Worm (Caenorhabditis elegans) whole organism, L2 larva: ENCODE data around the gene E02H1.5.

Experiments
- Y55F3AM.14 ChIP-seq: fragments of 200-800 bp; sonication (Bioruptor generic); optimal IDR thresholded peaks from 2 replicates; lab custom pipeline; 2018; ENCODE audit warnings: mild to moderate bottlenecking, missing genetic modification characterization, missing compliant biosample characterization
- alr-1 ChIP-seq: fragments of 150-350 bp; optimal IDR thresholded peaks from 2 replicates; lab custom pipeline; 2014; ENCODE audit warnings: missing biosample characterization, missing genetic modification characterization
- aly-2 ChIP-seq: fragments of 150-350 bp; optimal IDR thresholded peaks from 2 replicates; lab custom pipeline; 2014; ENCODE audit warnings: missing biosample characterization, missing genetic modification characterization
- ama-1 ChIP-seq: fragments of 150-350 bp; optimal IDR thresholded peaks from 2 replicates; lab custom pipeline; 2018; ENCODE audit warnings: inconsistent platforms
- ceh-82 ChIP-seq: fragments of 150-350 bp; optimal IDR thresholded peaks from 2 replicates; lab custom pipeline; 2014; ENCODE audit warnings: missing biosample characterization, missing genetic modification characterization
- elt-3 ChIP-seq: sonication (generic microtip); optimal IDR thresholded peaks from 2 replicates; lab custom pipeline; 2017; ENCODE audit warnings: missing biosample characterization, missing genetic modification characterization
- lin-11 ChIP-seq: fragments of 150-350 bp; sonication (generic microtip); optimal IDR thresholded peaks from 2 replicates; lab custom pipeline; 2014; ENCODE audit warnings: missing biosample characterization, missing genetic modification characterization, inconsistent platforms, mixed read lengths
- mdl-1 ChIP-seq, 2 experiments: fragments of 150-350 bp in 1 of 2; sonication (generic microtip) in 1 of 2; optimal IDR thresholded peaks; 2 replicates each; lab custom pipeline; 2017; ENCODE audit warnings: missing biosample characterization in 2 of 2, missing genetic modification characterization in 2 of 2
- nhr-10 ChIP-seq: sonication (generic microtip); optimal IDR thresholded peaks from 2 replicates; lab custom pipeline; 2017; ENCODE audit warnings: missing biosample characterization, missing genetic modification characterization
- nhr-25 ChIP-seq: fragments of 150-350 bp; sonication (generic microtip); optimal IDR thresholded peaks from 3 replicates; lab custom pipeline; 2014; ENCODE audit warnings: missing biosample characterization, missing genetic modification characterization
- nhr-77 ChIP-seq: fragments of 150-350 bp; optimal IDR thresholded peaks from 2 replicates; lab custom pipeline; 2014; ENCODE audit warnings: missing biosample characterization, missing genetic modification characterization
- unc-62 ChIP-seq: fragments of 150-350 bp; optimal IDR thresholded peaks from 2 replicates; lab custom pipeline; 2014; ENCODE audit warnings: missing biosample characterization, missing genetic modification reagents, missing genetic modification characterization
- ztf-1 ChIP-seq: fragments of 200-800 bp; sonication (Bioruptor generic); conservative IDR thresholded peaks from 2 replicates; pipeline ENCODE4 v1.3.6; 2022; ENCODE audit warnings: missing genetic modification characterization, missing compliant biosample characterization

ce11 chrII:9592737-9593136 lies 2.3 kb upstream of the E02H1.5 start, which contains the start of gene parp-2:
- no peak for TF ChIP-seq mdl-1 (tag; optimal IDR thresholded peaks at IDR 0.05; lab: Kevin White, UChicago)
- TF ChIP-seq alr-1 (tag; lab: Kevin White, UChicago): no peak
- TF ChIP-seq nhr-25 (tag; lab: Kevin White, UChicago): no peak
- TF ChIP-seq unc-62 (GFP tag; lab: Kevin White, UChicago): no peak
- TF ChIP-seq elt-3: no peak
- no peak for TF ChIP-seq aly-2 (tag; lab: Kevin White, UChicago)
- TF ChIP-seq nhr-10: no peak
- TF ChIP-seq ceh-82 (tag; lab: Kevin White, UChicago): no peak
- TF ChIP-seq ama-1 (lab: Kevin White, UChicago): no peak
- no peak for TF ChIP-seq nhr-77 (tag; lab: Kevin White, UChicago)
- no peak for TF ChIP-seq lin-11 (tag; lab: Kevin White, UChicago)
- TF ChIP-seq Y55F3AM.14 (GFP tag; lab: Kevin White, UChicago): no peak
- TF ChIP-seq ztf-1 (GFP tag; lab: Robert Waterston, UW): no peak
